Fruit fly (Drosophila melanogaster) whole organism, embryonic: Measurements from ENCODE around the gene CG5510.

Experiments used
- ATbp ChIP-seq: fragments of 200-800 bp; sonication (Bioruptor generic); optimal IDR thresholded peaks from 2 replicates; lab custom pipeline; 2017; ENCODE audit warnings: missing biosample characterization, mild to moderate bottlenecking, missing genetic modification characterization, missing genetic modification reagents
- Atf3 ChIP-seq: fragments of 200-800 bp; sonication (Bioruptor generic); optimal IDR thresholded peaks from 3 replicates; lab custom pipeline; 2016; ENCODE audit warnings: missing biosample characterization, missing genetic modification characterization
- Bdp1 ChIP-seq: fragments of 200-800 bp; sonication (Bioruptor generic); optimal IDR thresholded peaks from 3 replicates; lab custom pipeline; 2016; ENCODE audit warnings: missing biosample characterization, missing genetic modification characterization
- CG10321 ChIP-seq: fragments of 200-800 bp; sonication (Bioruptor generic); IDR thresholded peaks from 2 replicates; pipeline ENCODE4 v1.3.6; 2022; ENCODE audit warnings: missing biosample characterization, missing genetic modification characterization
- CG10462 ChIP-seq: fragments of 200-800 bp; sonication (Bioruptor generic); optimal IDR thresholded peaks from 2 replicates; lab custom pipeline; 2016; ENCODE audit warnings: missing biosample characterization, missing genetic modification characterization
- CG10565 ChIP-seq: fragments of 200-800 bp; sonication (Bioruptor generic); optimal IDR thresholded peaks from 3 replicates; lab custom pipeline; 2016; ENCODE audit warnings: missing biosample characterization, mild to moderate bottlenecking, missing genetic modification characterization
- CG11085 ChIP-seq: fragments of 200-800 bp; sonication (Bioruptor generic); IDR thresholded peaks from 2 replicates; pipeline ENCODE4 v1.3.6; 2022; ENCODE audit warnings: missing biosample characterization, missing genetic modification characterization
- CG12236 ChIP-seq: fragments of 200-800 bp; sonication (Bioruptor generic); optimal IDR thresholded peaks from 2 replicates; lab custom pipeline; 2016; ENCODE audit warnings: missing biosample characterization, missing genetic modification characterization
- CG1233 ChIP-seq: fragments of 200-800 bp; sonication (Bioruptor generic); optimal IDR thresholded peaks from 4 replicates; lab custom pipeline; 2018; ENCODE audit warnings: missing biosample characterization, mild to moderate bottlenecking, missing genetic modification characterization
- CG14860 ChIP-seq: fragments of 200-800 bp; sonication (Bioruptor generic); IDR thresholded peaks from 3 replicates; pipeline ENCODE4 v1.3.6; 2022; ENCODE audit warnings: missing biosample characterization, missing genetic modification characterization; ENCODE audit not compliant: partially characterized antibody
- CG17359 ChIP-seq: fragments of 200-800 bp; sonication (Bioruptor generic); optimal IDR thresholded peaks from 3 replicates; lab custom pipeline; 2018; ENCODE audit warnings: missing biosample characterization, mild to moderate bottlenecking, missing genetic modification characterization, moderate library complexity
- CG2678 ChIP-seq: fragments of 200-800 bp; sonication (Bioruptor generic); optimal IDR thresholded peaks from 3 replicates; lab custom pipeline; 2019; ENCODE audit warnings: missing biosample characterization, mild to moderate bottlenecking, missing genetic modification characterization, moderate library complexity
- CG34224 ChIP-seq: fragments of 200-800 bp; sonication (Bioruptor generic); IDR thresholded peaks from 3 replicates; pipeline ENCODE4 v1.3.6; 2022; ENCODE audit warnings: missing biosample characterization, missing genetic modification characterization; ENCODE audit not compliant: partially characterized antibody
- CG4854 ChIP-seq: fragments of 200-800 bp; sonication (Bioruptor generic); optimal IDR thresholded peaks from 2 replicates; lab custom pipeline; 2016; ENCODE audit warnings: missing biosample characterization, missing genetic modification characterization, inconsistent platforms
- CG6175 ChIP-seq: fragments of 200-800 bp; sonication (Bioruptor generic); IDR thresholded peaks from 3 replicates; pipeline ENCODE4 v1.3.6; 2022; ENCODE audit warnings: missing biosample characterization, missing genetic modification characterization
- CG7745 ChIP-seq: fragments of 200-800 bp; sonication (Bioruptor generic); optimal IDR thresholded peaks from 2 replicates; lab custom pipeline; 2018; ENCODE audit warnings: missing biosample characterization, mild to moderate bottlenecking, missing genetic modification characterization, moderate library complexity
- CG7928 ChIP-seq: fragments of 200-800 bp; sonication (Bioruptor generic); optimal IDR thresholded peaks from 2 replicates; lab custom pipeline; 2017; ENCODE audit warnings: missing biosample characterization, mild to moderate bottlenecking, missing genetic modification characterization
- Dbx ChIP-seq: fragments of 200-800 bp; sonication (Bioruptor generic); IDR thresholded peaks from 3 replicates; pipeline ENCODE4 v1.3.6; 2022; ENCODE audit warnings: missing biosample characterization, missing genetic modification characterization
- Dfd ChIP-seq, 2 experiments: fragments of >200 bp; optimal IDR thresholded peaks; 2 replicates each; lab custom pipeline; 2017; ENCODE audit warnings: missing biosample characterization in 2 of 2, missing genetic modification characterization in 2 of 2
- Ets65A ChIP-seq: fragments of 200-800 bp; sonication (Bioruptor generic); peaks from one replicate; lab custom pipeline; 2016; ENCODE audit warnings: missing biosample characterization, missing genetic modification characterization
- HmgD ChIP-seq: fragments of 200-800 bp; sonication (Bioruptor generic); optimal IDR thresholded peaks from 3 replicates; lab custom pipeline; 2016; ENCODE audit warnings: missing biosample characterization, missing genetic modification characterization
- Lpt ChIP-seq: fragments of >200 bp; optimal IDR thresholded peaks from 2 replicates; lab custom pipeline; 2018; ENCODE audit warnings: missing biosample characterization, missing genetic modification characterization
- MESR4 ChIP-seq: fragments of 200-800 bp; sonication (Bioruptor generic); optimal IDR thresholded peaks from 2 replicates; lab custom pipeline; 2018; ENCODE audit warnings: missing biosample characterization, mild to moderate bottlenecking, missing genetic modification characterization, moderate library complexity
- NC2β ChIP-seq: fragments of 200-800 bp; sonication (Bioruptor generic); optimal IDR thresholded peaks from 2 replicates; lab custom pipeline; 2016; ENCODE audit warnings: missing biosample characterization, missing genetic modification characterization
- NK7.1 ChIP-seq: fragments of 200-800 bp; sonication (Bioruptor generic); optimal IDR thresholded peaks from 3 replicates; lab custom pipeline; 2016; ENCODE audit warnings: missing biosample characterization, missing genetic modification characterization
- PHDP ChIP-seq: fragments of 200-800 bp; sonication (Bioruptor generic); optimal IDR thresholded peaks from 3 replicates; lab custom pipeline; 2018; ENCODE audit warnings: missing biosample characterization, mild to moderate bottlenecking, missing genetic modification characterization, moderate library complexity
- Ptx1 ChIP-seq: fragments of 200-800 bp; sonication (Bioruptor generic); IDR thresholded peaks from 2 replicates; pipeline ENCODE4 v1.3.6; 2022; ENCODE audit warnings: missing biosample characterization, missing genetic modification characterization
- Ravus ChIP-seq: fragments of 200-800 bp; sonication (Bioruptor generic); IDR thresholded peaks from 2 replicates; pipeline ENCODE4 v1.3.6; 2022; ENCODE audit warnings: missing biosample characterization, missing genetic modification characterization
- Six4 ChIP-seq: fragments of 200-800 bp; sonication (Bioruptor generic); optimal IDR thresholded peaks from 2 replicates; lab custom pipeline; 2016; ENCODE audit warnings: missing biosample characterization, missing genetic modification characterization
- Ssrp ChIP-seq: fragments of 200-800 bp; sonication (Bioruptor generic); optimal IDR thresholded peaks from 2 replicates; lab custom pipeline; 2018; ENCODE audit warnings: missing biosample characterization, mild to moderate bottlenecking, missing genetic modification characterization, moderate library complexity
- Xbp1 ChIP-seq: fragments of 200-800 bp; sonication (Bioruptor generic); optimal IDR thresholded peaks from 3 replicates; lab custom pipeline; 2016; ENCODE audit warnings: missing biosample characterization, mild to moderate bottlenecking, missing genetic modification characterization
- ab ChIP-seq: fragments of 200-800 bp; sonication (Bioruptor generic); optimal IDR thresholded peaks from 2 replicates; lab custom pipeline; 2016; ENCODE audit warnings: missing biosample characterization, missing genetic modification characterization
- cad ChIP-seq: fragments of >200 bp; optimal IDR thresholded peaks from 2 replicates; lab custom pipeline; 2017; ENCODE audit warnings: missing biosample characterization, missing genetic modification characterization
- cas ChIP-seq: fragments of 200-800 bp; sonication (Bioruptor generic); IDR thresholded peaks from 2 replicates; pipeline ENCODE4 v1.3.6; 2022; ENCODE audit warnings: missing biosample characterization, missing genetic modification characterization
- chinmo ChIP-seq: fragments of 200-800 bp; sonication (Bioruptor generic); IDR thresholded peaks from 4 replicates; pipeline ENCODE4 v1.3.6; 2022; ENCODE audit warnings: missing biosample characterization, missing genetic modification characterization; ENCODE audit not compliant: partially characterized antibody
- dysf ChIP-seq: fragments of 200-800 bp; sonication (Bioruptor generic); IDR thresholded peaks from 3 replicates; pipeline ENCODE4 v1.3.6; 2022; ENCODE audit warnings: missing biosample characterization, missing genetic modification characterization
- eyg ChIP-seq: fragments of 200-800 bp; sonication (Bioruptor generic); optimal IDR thresholded peaks from 3 replicates; lab custom pipeline; 2016; ENCODE audit warnings: missing biosample characterization, missing genetic modification characterization
- fd96Cb ChIP-seq: fragments of 200-800 bp; sonication (Bioruptor generic); optimal IDR thresholded peaks from 2 replicates; lab custom pipeline; 2018; ENCODE audit warnings: missing biosample characterization, mild to moderate bottlenecking, missing genetic modification characterization, moderate library complexity
- kay ChIP-seq: fragments of 200-800 bp; sonication (Bioruptor generic); optimal IDR thresholded peaks from 2 replicates; lab custom pipeline; 2016; ENCODE audit warnings: missing biosample characterization, missing genetic modification characterization
- oc ChIP-seq: fragments of 200-800 bp; sonication (Bioruptor generic); optimal IDR thresholded peaks from 2 replicates; lab custom pipeline; 2018; ENCODE audit warnings: missing biosample characterization, mild to moderate bottlenecking, missing genetic modification characterization, moderate library complexity
- p53 ChIP-seq: fragments of 200-800 bp; sonication (Bioruptor generic); optimal IDR thresholded peaks from 2 replicates; lab custom pipeline; 2016; ENCODE audit warnings: missing biosample characterization, missing genetic modification characterization
- pb ChIP-seq: fragments of 200-800 bp; sonication (Bioruptor generic); optimal IDR thresholded peaks from 3 replicates; lab custom pipeline; 2016; ENCODE audit warnings: missing biosample characterization, missing genetic modification characterization
- ro ChIP-seq: fragments of 200-800 bp; sonication (Bioruptor generic); IDR thresholded peaks from 2 replicates; pipeline ENCODE4 v1.3.6; 2022; ENCODE audit warnings: missing biosample characterization, missing genetic modification characterization
- row ChIP-seq: fragments of 200-800 bp; sonication (Bioruptor generic); IDR thresholded peaks from 3 replicates; pipeline ENCODE4 v1.3.6; 2022; ENCODE audit warnings: missing biosample characterization, missing genetic modification characterization
- salm ChIP-seq: fragments of 200-800 bp; sonication (Bioruptor generic); optimal IDR thresholded peaks from 2 replicates; lab custom pipeline; 2018; ENCODE audit warnings: missing biosample characterization, mild to moderate bottlenecking, missing genetic modification characterization
- sens ChIP-seq: fragments of 200-800 bp; sonication (Bioruptor generic); peaks from one replicate; lab custom pipeline; 2016; ENCODE audit warnings: missing biosample characterization, missing genetic modification characterization
- seq ChIP-seq: fragments of 200-800 bp; sonication (Bioruptor generic); IDR thresholded peaks from 2 replicates; pipeline ENCODE4 v1.3.6; 2022; ENCODE audit warnings: missing biosample characterization, missing genetic modification characterization
- sr ChIP-seq: fragments of 200-800 bp; sonication (Bioruptor generic); IDR thresholded peaks from 3 replicates; pipeline ENCODE4 v1.3.6; 2022; ENCODE audit warnings: missing biosample characterization, missing genetic modification characterization
- ssp ChIP-seq: fragments of 200-800 bp; sonication (Bioruptor generic); IDR thresholded peaks from 2 replicates; pipeline ENCODE4 v1.3.6; 2022; ENCODE audit warnings: missing biosample characterization, missing genetic modification characterization
- tup ChIP-seq: fragments of 200-800 bp; sonication (Bioruptor generic); optimal IDR thresholded peaks from 2 replicates; lab custom pipeline; 2016; ENCODE audit warnings: missing biosample characterization, mild to moderate bottlenecking, missing genetic modification characterization, moderate library complexity

The CG5510 gene

dm6 chr3R:24151924-24152809, 17.2 kb downstream of the CG5510 start, which contains the start of the genes p38a and CG6178 (continued):
- TF ChIP-seq CG2678 (tag; lab: Kevin White, UChicago) (peak; percentile 99), ab (no peak), Dbx (GFP tag; lab: Robert Waterston, UW) (peak; percentile 96), CG1233 (GFP tag; lab: Kevin White, UChicago) (peak; percentile 97), CG10321 (GFP tag; lab: Robert Waterston, UW) (peak; percentile 77; the same call in 1 of the 2 replicates), CG7928 (peak; percentile 74), cad (GFP tag; lab: Kevin White, UChicago) (no peak), ssp (GFP tag; lab: Robert Waterston, UW) (peak; percentile 91), Ravus (GFP tag; lab: Robert Waterston, UW) (peak; percentile 92), oc (tag; lab: Kevin White, UChicago) (peak; percentile 95), CG10462 (peak; percentile 82), sens (GFP tag; lab: Kevin White, UChicago) (peak; percentile 82), Bdp1 (peak; percentile 33), CG14860 (no peak), HmgD (no peak), NK7.1 (GFP tag; lab: Kevin White, UChicago) (no peak), ro (GFP tag; lab: Robert Waterston, UW) (peak; percentile 92), CG17359 (tag; lab: Kevin White, UChicago) (peak; percentile 97), sr (GFP tag; lab: Robert Waterston, UW) (peak; percentile 68; the same call in 2 of the 3 replicates), Atf3 (GFP tag; lab: Kevin White, UChicago) (peak; percentile 26), ATbp (GFP tag; lab: Kevin White, UChicago) (peak; percentile 93), row (GFP tag; lab: Robert Waterston, UW) (peak; percentile 97), tup (GFP tag; lab: Kevin White, UChicago) (no peak), p53 (GFP tag; lab: Kevin White, UChicago) (no peak), CG4854 (GFP tag; lab: Kevin White, UChicago) (peak; percentile 69), cas (GFP tag; lab: Robert Waterston, UW) (peak; percentile 94), CG7745 (tag; lab: Kevin White, UChicago) (peak; percentile 35), kay (GFP tag; lab: Kevin White, UChicago) (peak; percentile 92), eyg (GFP tag; lab: Kevin White, UChicago) (peak; percentile 21), CG6175 (GFP tag; lab: Robert Waterston, UW) (peak; percentile 91), CG12236 (GFP tag; lab: Kevin White, UChicago) (no peak), NC2β (GFP tag; lab: Kevin White, UChicago) (no peak), seq (GFP tag; lab: Robert Waterston, UW) (peak; percentile 96), CG34224 (GFP tag; lab: Robert Waterston, UW) (0 out of 3 replicates have a peak, but pooled peaks have one; percentile 25), pb (GFP tag; lab: Kevin White, UChicago) (no peak), chinmo (peak; percentile 89; the same call in 3 of the 4 replicates), MESR4 (GFP tag; lab: Kevin White, UChicago) (peak; percentile 5), Ptx1 (GFP tag; lab: Robert Waterston, UW) (peak; percentile 99), Ets65A (peak; percentile 94), Lpt (GFP tag; lab: Kevin White, UChicago) (no peak), CG11085 (GFP tag; lab: Robert Waterston, UW) (peak; percentile 97), Dfd (GFP tag; optimal IDR thresholded peaks at IDR 0.05; lab: Kevin White, UChicago) (no peak), Ssrp (tag; lab: Kevin White, UChicago) (peak; percentile 99), Xbp1 (peak; percentile 96), fd96Cb (peak; percentile 98), Six4 (peak; percentile 84), salm (tag; lab: Kevin White, UChicago) (peak; percentile 96), PHDP (peak; percentile 98), CG10565 (peak; percentile 45), dysf (peak; percentile 98)
